Fruit fly (Drosophila melanogaster) whole organism, adult: ENCODE measurements around the gene CG33258.

Experiments
- CG14711 ChIP-seq: fragments of 200-800 bp; sonication (Bioruptor generic); optimal IDR thresholded peaks from 2 replicates; lab custom pipeline; 2018; ENCODE audit warnings: missing biosample characterization, mild to moderate bottlenecking, missing genetic modification characterization, moderate library complexity
- CG33017 ChIP-seq: fragments of 200-800 bp; sonication (Bioruptor generic); optimal IDR thresholded peaks from 2 replicates; lab custom pipeline; 2018; ENCODE audit warnings: missing biosample characterization, mild to moderate bottlenecking, missing genetic modification characterization, moderate library complexity
- CG5204 ChIP-seq: fragments of 200-800 bp; sonication (Bioruptor generic); optimal IDR thresholded peaks from 2 replicates; lab custom pipeline; 2016; ENCODE audit warnings: missing biosample characterization, missing genetic modification characterization
- Clk ChIP-seq: fragments of 200-800 bp; sonication (Bioruptor generic); optimal IDR thresholded peaks from 2 replicates; lab custom pipeline; 2017; ENCODE audit warnings: missing biosample characterization, missing genetic modification characterization
- Mnt ChIP-seq: fragments of 200-800 bp; sonication (Bioruptor generic); optimal IDR thresholded peaks from 2 replicates; lab custom pipeline; 2016; ENCODE audit warnings: missing biosample characterization, mild to moderate bottlenecking, missing genetic modification characterization

- TF ChIP-seq CG5204 (GFP tag; lab: Kevin White, UChicago) = no peak
- TF ChIP-seq Clk (GFP tag; lab: Kevin White, UChicago) = no peak
- TF ChIP-seq CG14711 (tag; lab: Kevin White, UChicago) = no peak
- TF ChIP-seq Mnt (GFP tag; lab: Kevin White, UChicago) = no peak
- no peak for TF ChIP-seq CG33017
These were observed 21.3 kb upstream of the CG33258 start for dm6 chr3L:16060806-16061600.
